Fruit fly (Drosophila melanogaster): Measurements from ENCODE around the gene CG15765.

CG15765 gene

DNA sequence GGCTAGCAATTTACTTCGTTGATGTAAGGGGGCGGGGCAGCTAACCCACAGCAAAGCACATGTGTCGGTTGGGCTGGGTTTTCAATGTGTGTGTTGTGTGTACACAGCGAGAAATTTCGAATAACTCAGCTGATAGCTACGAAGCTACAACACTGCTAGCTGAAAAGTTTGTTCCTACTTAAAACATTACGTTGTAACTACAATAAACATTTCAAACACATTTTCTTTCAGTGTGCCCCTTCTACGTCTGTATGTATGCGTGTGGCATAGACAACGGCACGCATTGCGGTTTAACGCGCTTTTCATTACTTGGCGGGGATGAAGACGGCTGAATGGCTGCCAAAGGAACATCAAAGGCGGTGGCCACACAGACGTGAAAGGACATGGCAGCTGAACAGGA is 29.2 kb downstream of the CG15765 start (continued):
- TF ChIP-seq zfh1 (GFP tag; IDR thresholded peaks at IDR 0.05) (peak; percentile 43; the same call in 1 of the 3 replicates), gem (tag; optimal IDR thresholded peaks at IDR 0.05) (peak; percentile 38), CG7786 (GFP tag; optimal IDR thresholded peaks at IDR 0.05) (no peak), schlank (tag; optimal IDR thresholded peaks at IDR 0.05) (no peak), CG17361 (GFP tag; IDR thresholded peaks at IDR 0.05) (no peak), Chrac-16 (GFP tag; optimal IDR thresholded peaks at IDR 0.05) (no peak), CG8924 (tag; optimal IDR thresholded peaks at IDR 0.05) (no peak), CG1603 (tag; optimal IDR thresholded peaks at IDR 0.05) (peak; percentile 54), sna (GFP tag; IDR thresholded peaks at IDR 0.05; ENCODE audit: partially characterized antibody) (no peak), HmgD (GFP tag; optimal IDR thresholded peaks at IDR 0.05) (no peak), CG10431 (GFP tag; optimal IDR thresholded peaks at IDR 0.05) (no peak), tgo (GFP tag; IDR thresholded peaks at IDR 0.05) (peak; percentile 34; the same call in 1 of the 3 replicates), Oaz (GFP tag; IDR thresholded peaks at IDR 0.05) (0 out of 2 replicates have a peak, but pooled peaks have one; percentile 9), CG11398 (GFP tag; optimal IDR thresholded peaks at IDR 0.05) (no peak), CG8281 (tag; optimal IDR thresholded peaks at IDR 0.05) (no peak), hkb (optimal IDR thresholded peaks at IDR 0.05) (no peak), hkb (GFP tag; IDR thresholded peaks at IDR 0.05) (0 out of 2 replicates have a peak, but pooled peaks have one; percentile 18), dpn (GFP tag; optimal IDR thresholded peaks at IDR 0.05) (peak; percentile 9 to 26), exex (tag; optimal IDR thresholded peaks at IDR 0.05) (no peak), CG15514 (GFP tag; optimal IDR thresholded peaks at IDR 0.05) (peak; percentile 6), CG11723 (GFP tag; optimal IDR thresholded peaks at IDR 0.05) (no peak), gsb (GFP tag; IDR thresholded peaks at IDR 0.05) (0 out of 2 replicates have a peak, but pooled peaks have one; percentile 29), vnd (GFP tag; IDR thresholded peaks at IDR 0.05; ENCODE audit: partially characterized antibody) (no peak), Ssrp (tag; optimal IDR thresholded peaks at IDR 0.05) (no peak), Hey (tag; optimal IDR thresholded peaks at IDR 0.05) (no peak), CG5245 (GFP tag; optimal IDR thresholded peaks at IDR 0.05) (no peak), CG3847 (GFP tag; IDR thresholded peaks at IDR 0.05) (peak; percentile 16; the same call in 1 of the 2 replicates), dysf (GFP tag; IDR thresholded peaks at IDR 0.05) (peak; percentile 58; the same call in 2 of the 3 replicates), sim (GFP tag; IDR thresholded peaks at IDR 0.05) (no peak), Hr3 (GFP tag; optimal IDR thresholded peaks at IDR 0.05) (no peak), dan (GFP tag; IDR thresholded peaks at IDR 0.05) (no peak), CG12659 (GFP tag; optimal IDR thresholded peaks at IDR 0.05) (peak; percentile 10), Aef1 (GFP tag; IDR thresholded peaks at IDR 0.05) (peak; percentile 39; the same call in 2 of the 3 replicates), slbo (GFP tag; IDR thresholded peaks at IDR 0.05) (peak; percentile 69; the same call in 1 of the 2 replicates), lola (GFP tag; optimal IDR thresholded peaks at IDR 0.05) (no peak), pzg (GFP tag; optimal IDR thresholded peaks at IDR 0.05) (no peak), CHES-1-like (GFP tag; optimal IDR thresholded peaks at IDR 0.05) (no peak), CG15073 (GFP tag; optimal IDR thresholded peaks at IDR 0.05) (no peak), trh (GFP tag; optimal IDR thresholded peaks at IDR 0.05) (no peak), nmo (GFP tag; optimal IDR thresholded peaks at IDR 0.05) (peak; percentile 5), ewg (GFP tag; optimal IDR thresholded peaks at IDR 0.05) (no peak), ems (GFP tag; optimal IDR thresholded peaks at IDR 0.05) (no peak), Med (GFP tag) (peak; percentile 78), Atf-2 (GFP tag; optimal IDR thresholded peaks at IDR 0.05) (no peak), CG31441 (GFP tag; IDR thresholded peaks at IDR 0.05) (peak; percentile 24; the same call in 1 of the 2 replicates), Meics (GFP tag; optimal IDR thresholded peaks at IDR 0.05) (peak; percentile 36), sisA (GFP tag; IDR thresholded peaks at IDR 0.05) (peak; percentile 30; the same call in 1 of the 2 replicates), chm (GFP tag; IDR thresholded peaks at IDR 0.05) (no peak), Mes4 (GFP tag; optimal IDR thresholded peaks at IDR 0.05) (no peak), CG11695 (GFP tag; IDR thresholded peaks at IDR 0.05) (0 out of 3 replicates have a peak, but pooled peaks have one; percentile 23), Fer3 (tag; optimal IDR thresholded peaks at IDR 0.05) (no peak)
